Fruit fly (Drosophila melanogaster) whole organism, prepupa: ENCODE results near the gene tank.
A peak's percentile ranks its signal among the peaks of the same experiment; 100 is the strongest.

Experiments
- CG11294 ChIP-seq: fragments of 200-800 bp; sonication (Bioruptor generic); IDR thresholded peaks from 2 replicates; pipeline ENCODE4 v1.3.6; 2022; ENCODE audit warnings: missing biosample characterization, missing genetic modification characterization
- CG11762 ChIP-seq: fragments of 200-800 bp; sonication (Bioruptor generic); optimal IDR thresholded peaks from 3 replicates; lab custom pipeline; 2016; ENCODE audit warnings: missing biosample characterization, missing genetic modification characterization; ENCODE audit not compliant: insufficient read depth
- CG11902 ChIP-seq: fragments of 200-800 bp; sonication (Bioruptor generic); optimal IDR thresholded peaks from 3 replicates; lab custom pipeline; 2016; ENCODE audit warnings: missing biosample characterization, missing genetic modification characterization
- CG15336 ChIP-seq: fragments of 200-800 bp; sonication (Bioruptor generic); IDR thresholded peaks from 2 replicates; pipeline ENCODE4 v1.3.6; 2022; ENCODE audit warnings: missing biosample characterization, missing genetic modification characterization
- CG1621 ChIP-seq: fragments of 200-800 bp; sonication (Bioruptor generic); optimal IDR thresholded peaks from 3 replicates; lab custom pipeline; 2018; ENCODE audit warnings: missing biosample characterization, mild to moderate bottlenecking, missing genetic modification characterization
- CG16779 ChIP-seq: fragments of 200-800 bp; sonication (Bioruptor generic); optimal IDR thresholded peaks from 3 replicates; lab custom pipeline; 2017; ENCODE audit warnings: missing biosample characterization, mild to moderate bottlenecking, missing genetic modification characterization
- CG31627 ChIP-seq: fragments of 200-800 bp; sonication (Bioruptor generic); optimal IDR thresholded peaks from 3 replicates; lab custom pipeline; 2016; ENCODE audit warnings: missing biosample characterization, missing genetic modification characterization
- CG3919 ChIP-seq: fragments of 200-800 bp; sonication (Bioruptor generic); optimal IDR thresholded peaks from 3 replicates; lab custom pipeline; 2016; ENCODE audit warnings: missing biosample characterization, missing genetic modification characterization
- CG4318 ChIP-seq: fragments of 200-800 bp; sonication (Bioruptor generic); optimal IDR thresholded peaks from 3 replicates; lab custom pipeline; 2017; ENCODE audit warnings: missing biosample characterization, mild to moderate bottlenecking, missing genetic modification characterization
- CG6163 ChIP-seq: fragments of 200-800 bp; sonication (Bioruptor generic); IDR thresholded peaks from 3 replicates; pipeline ENCODE4 v1.3.6; 2022; ENCODE audit warnings: missing biosample characterization, missing genetic modification characterization
- CG6792 ChIP-seq: fragments of 200-800 bp; sonication (Bioruptor generic); optimal IDR thresholded peaks from 3 replicates; lab custom pipeline; 2016; ENCODE audit warnings: missing biosample characterization, missing genetic modification characterization
- CG6854 ChIP-seq: fragments of 200-800 bp; sonication (Bioruptor generic); optimal IDR thresholded peaks from 2 replicates; lab custom pipeline; 2017; ENCODE audit warnings: missing biosample characterization, mild to moderate bottlenecking, missing genetic modification characterization
- CG7368 ChIP-seq: fragments of 200-800 bp; sonication (Bioruptor generic); optimal IDR thresholded peaks from 3 replicates; lab custom pipeline; 2016; ENCODE audit warnings: missing biosample characterization, missing genetic modification characterization
- CG8119 ChIP-seq: fragments of 200-800 bp; sonication (Bioruptor generic); IDR thresholded peaks from 3 replicates; pipeline ENCODE4 v1.3.6; 2022; ENCODE audit warnings: missing biosample characterization, missing genetic modification characterization
- Eip78C ChIP-seq: fragments of 200-800 bp; sonication (Bioruptor generic); peaks from one replicate; lab custom pipeline; 2016; ENCODE audit warnings: missing biosample characterization, missing genetic modification characterization
- Eip93F ChIP-seq: fragments of 200-800 bp; sonication (Bioruptor generic); optimal IDR thresholded peaks from 2 replicates; lab custom pipeline; 2016; ENCODE audit warnings: missing biosample characterization, mild to moderate bottlenecking, missing genetic modification characterization
- Ets21C ChIP-seq: fragments of 200-800 bp; sonication (Bioruptor generic); optimal IDR thresholded peaks from 3 replicates; lab custom pipeline; 2016; ENCODE audit warnings: missing biosample characterization, missing genetic modification characterization
- Ets96B ChIP-seq: fragments of 200-800 bp; optimal IDR thresholded peaks from 2 replicates; lab custom pipeline; 2019; ENCODE audit warnings: missing biosample characterization, mild to moderate bottlenecking, missing genetic modification characterization, moderate library complexity
- Gug ChIP-seq: fragments of 200-800 bp; sonication (Bioruptor generic); IDR thresholded peaks from 2 replicates; pipeline ENCODE4 v1.3.6; 2022; ENCODE audit warnings: missing biosample characterization, missing genetic modification characterization
- Hr38 ChIP-seq: sonication (Bioruptor generic); optimal IDR thresholded peaks from 2 replicates; lab custom pipeline; 2016; ENCODE audit warnings: missing biosample characterization, missing genetic modification characterization
- Lpt ChIP-seq: fragments of 200-800 bp; sonication (Bioruptor generic); optimal IDR thresholded peaks from 3 replicates; lab custom pipeline; 2016; ENCODE audit warnings: missing biosample characterization, missing genetic modification characterization
- Met ChIP-seq: fragments of 200-800 bp; sonication (Bioruptor generic); optimal IDR thresholded peaks from 3 replicates; lab custom pipeline; 2016; ENCODE audit warnings: missing biosample characterization, missing genetic modification characterization
- Sox102F ChIP-seq: fragments of 200-800 bp; sonication (Bioruptor generic); optimal IDR thresholded peaks from 2 replicates; lab custom pipeline; 2016; ENCODE audit warnings: missing biosample characterization, mild to moderate bottlenecking, missing genetic modification characterization
- Sox14 ChIP-seq: fragments of 200-800 bp; sonication (Bioruptor generic); optimal IDR thresholded peaks from 3 replicates; lab custom pipeline; 2016; ENCODE audit warnings: missing biosample characterization, missing genetic modification characterization
- Sox15 ChIP-seq: fragments of 200-800 bp; sonication (Bioruptor generic); optimal IDR thresholded peaks from 3 replicates; lab custom pipeline; 2016; ENCODE audit warnings: missing biosample characterization, missing genetic modification characterization
- achi ChIP-seq: fragments of 200-800 bp; sonication (Bioruptor generic); optimal IDR thresholded peaks from 3 replicates; lab custom pipeline; 2016; ENCODE audit warnings: missing biosample characterization, missing genetic modification characterization
- dac ChIP-seq: fragments of 200-800 bp; sonication (Bioruptor generic); optimal IDR thresholded peaks from 2 replicates; lab custom pipeline; 2017; ENCODE audit warnings: missing biosample characterization, mild to moderate bottlenecking, missing genetic modification characterization
- eg ChIP-seq: fragments of 200-800 bp; sonication (Bioruptor generic); IDR thresholded peaks from 3 replicates; pipeline ENCODE4 v1.3.6; 2022; ENCODE audit warnings: missing biosample characterization, missing genetic modification characterization
- fd85E ChIP-seq: fragments of 200-800 bp; sonication (Bioruptor generic); optimal IDR thresholded peaks from 3 replicates; lab custom pipeline; 2016; ENCODE audit warnings: missing biosample characterization, missing genetic modification characterization
- fkh ChIP-seq: fragments of 200-800 bp; sonication (Bioruptor generic); optimal IDR thresholded peaks from 3 replicates; lab custom pipeline; 2017; ENCODE audit warnings: missing biosample characterization, mild to moderate bottlenecking, missing genetic modification characterization, moderate library complexity
- pdm3 ChIP-seq: fragments of 200-800 bp; sonication (Bioruptor generic); optimal IDR thresholded peaks from 3 replicates; lab custom pipeline; 2016; ENCODE audit warnings: missing biosample characterization, missing genetic modification characterization
- ss ChIP-seq, 2 experiments: fragments of 200-800 bp; sonication (Bioruptor generic); optimal IDR thresholded peaks; 2 replicates in 1 of 2; 3 replicates in 1 of 2; lab custom pipeline; 2017 to 2018; ENCODE audit warnings: mild to moderate bottlenecking in 2 of 2, missing biosample characterization in 2 of 2, missing genetic modification characterization in 2 of 2, moderate library complexity in 1 of 2
- svp ChIP-seq: fragments of 200-800 bp; sonication (Bioruptor generic); peaks from one replicate; lab custom pipeline; 2016; ENCODE audit warnings: missing biosample characterization, missing genetic modification characterization
- topi ChIP-seq: fragments of 200-800 bp; sonication (Bioruptor generic); optimal IDR thresholded peaks from 3 replicates; lab custom pipeline; 2016; ENCODE audit warnings: missing biosample characterization, missing genetic modification characterization

Gene tank

DNA sequence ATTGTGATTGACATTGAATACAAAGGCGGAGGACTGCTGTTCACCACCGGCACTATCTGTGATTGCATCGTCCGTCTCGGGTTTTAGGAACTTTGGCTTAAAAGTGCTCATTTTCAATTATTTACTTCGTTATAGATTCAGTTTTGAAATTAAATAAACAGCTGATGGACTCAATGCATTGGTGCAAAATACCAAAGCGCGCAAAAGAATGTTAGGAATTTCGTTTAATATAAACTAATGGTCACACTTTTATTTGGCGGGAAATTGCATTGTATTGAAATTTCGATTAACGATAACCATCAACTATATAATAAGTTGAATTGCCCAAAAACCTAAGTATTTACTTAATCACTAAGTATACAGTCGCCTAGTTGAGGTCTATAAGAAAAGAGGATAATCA is 19.7 kb downstream of the tank start, which contains the start of gene CG3225:
CG3225 (minus strand) TSS at position 190 of the 400 bp plus-strand sequence.
- TF ChIP-seq CG4318 (GFP tag; lab: Kevin White, UChicago): no peak
- peak; percentile 68 for TF ChIP-seq fkh (GFP tag; lab: Kevin White, UChicago)

DNA sequence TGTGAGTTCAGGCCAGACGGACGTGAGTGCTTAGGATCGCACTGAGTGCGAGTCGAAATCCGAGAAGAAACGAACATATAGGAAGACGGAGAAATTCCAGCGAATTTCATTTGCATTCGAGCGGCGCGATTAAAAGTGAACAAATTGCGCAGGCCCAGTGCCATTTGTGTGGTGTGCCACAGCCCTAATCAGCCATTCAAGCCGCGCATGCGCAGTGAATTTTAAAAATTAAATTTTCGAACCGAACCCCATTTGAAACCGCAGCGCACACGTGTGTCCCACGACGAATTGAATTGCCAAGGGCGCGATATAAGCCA is 24.8 kb downstream of the tank start:
- TF ChIP-seq svp (GFP tag; lab: Kevin White, UChicago): no peak
- TF ChIP-seq CG11902 (GFP tag; lab: Kevin White, UChicago): no peak
- TF ChIP-seq CG31627: no peak
- TF ChIP-seq Ets21C (GFP tag; lab: Kevin White, UChicago): no peak
- no peak for TF ChIP-seq CG3919 (GFP tag; lab: Kevin White, UChicago)
- TF ChIP-seq Eip78C (GFP tag; lab: Kevin White, UChicago): no peak
- TF ChIP-seq Hr38: no peak
- TF ChIP-seq CG11762 (GFP tag; lab: Kevin White, UChicago): no peak
- TF ChIP-seq Sox15 (GFP tag; lab: Kevin White, UChicago): no peak
- no peak for TF ChIP-seq fd85E
- no peak for TF ChIP-seq dac (GFP tag; lab: Kevin White, UChicago)
- no peak for TF ChIP-seq pdm3 (GFP tag; lab: Kevin White, UChicago)
- TF ChIP-seq Ets96B (tag; lab: Kevin White, UChicago): no peak
- no peak for TF ChIP-seq CG6854 (GFP tag; lab: Kevin White, UChicago)
- no peak for TF ChIP-seq ss (GFP tag; optimal IDR thresholded peaks at IDR 0.05; lab: Kevin White, UChicago)
- TF ChIP-seq achi (GFP tag; lab: Kevin White, UChicago): no peak
- no peak for TF ChIP-seq CG16779
- TF ChIP-seq fkh (GFP tag; lab: Kevin White, UChicago): no peak
- TF ChIP-seq eg (GFP tag; lab: Robert Waterston, UW): no peak

- TF ChIP-seq Gug (no peak), topi (no peak)
These were observed 25.4 kb downstream of the tank start, which contains the start of gene CG15629 for dm6 chr2L:4812261-4813022. CG15629 (plus strand) TSS chr2L:4813009.

dm6 chr2L:4811491-4812058 is 26.2 kb downstream of the tank start:
- TF ChIP-seq CG16779: no peak
- TF ChIP-seq topi: no peak
- peak; percentile 43; the same call in 2 of the 3 replicates for TF ChIP-seq CG6163 (GFP tag; lab: Robert Waterston, UW)
- TF ChIP-seq Gug: 0 out of 2 replicates have a peak, but pooled peaks have one; percentile 17
- TF ChIP-seq Eip93F (GFP tag; lab: Kevin White, UChicago): peak; percentile 89
- peak; percentile 52; the same call in 1 of the 2 replicates for TF ChIP-seq CG15336 (GFP tag; lab: Robert Waterston, UW)
- no peak for TF ChIP-seq CG6792 (GFP tag; lab: Kevin White, UChicago)
- no peak for TF ChIP-seq Eip78C (GFP tag; lab: Kevin White, UChicago)
- TF ChIP-seq CG6854 (GFP tag; lab: Kevin White, UChicago): peak; percentile 38
- no peak for TF ChIP-seq Met (GFP tag; lab: Kevin White, UChicago)
- no peak for TF ChIP-seq CG7368 (GFP tag; lab: Kevin White, UChicago)
- TF ChIP-seq Sox102F (GFP tag; lab: Kevin White, UChicago): no peak
- peak; percentile 35; the same call in 1 of the 3 replicates for TF ChIP-seq CG8119
- TF ChIP-seq svp (GFP tag; lab: Kevin White, UChicago): peak; percentile 94
- no peak for TF ChIP-seq Sox14 (GFP tag; lab: Kevin White, UChicago)
- TF ChIP-seq ss (GFP tag; optimal IDR thresholded peaks at IDR 0.05; lab: Kevin White, UChicago): peak in 1 of 2 experiments; percentile 27
- peak; percentile 58 for TF ChIP-seq Lpt (GFP tag; lab: Kevin White, UChicago)
- peak; percentile 99 for TF ChIP-seq CG1621 (tag; lab: Kevin White, UChicago)
- TF ChIP-seq CG11294 (GFP tag; lab: Robert Waterston, UW): 0 out of 2 replicates have a peak, but pooled peaks have one; percentile 10
